Fruit fly (Drosophila melanogaster): ENCODE data around the gene CG9500.

dm6 chr2L:6367478-6367932 is 9.4 kb upstream of the CG9500 start, which contains the start of gene Nepl4:
- TF ChIP-seq GATAd (GFP tag; optimal IDR thresholded peaks at IDR 0.05): no peak
- TF ChIP-seq usp (GFP tag; optimal IDR thresholded peaks at IDR 0.05): no peak
- TF ChIP-seq Abd-B (GFP tag; optimal IDR thresholded peaks at IDR 0.05): no peak
- no peak for TF ChIP-seq sv (GFP tag; optimal IDR thresholded peaks at IDR 0.05)
- no peak for TF ChIP-seq psq (GFP tag; optimal IDR thresholded peaks at IDR 0.05)
- no peak for TF ChIP-seq Dif (GFP tag; optimal IDR thresholded peaks at IDR 0.05; ENCODE audit: partially characterized antibody)
